Fruit fly (Drosophila melanogaster): ENCODE measurements around the gene futsch.
A peak's percentile ranks its signal among the peaks of the same experiment; 100 is the strongest.

futsch gene

DNA sequence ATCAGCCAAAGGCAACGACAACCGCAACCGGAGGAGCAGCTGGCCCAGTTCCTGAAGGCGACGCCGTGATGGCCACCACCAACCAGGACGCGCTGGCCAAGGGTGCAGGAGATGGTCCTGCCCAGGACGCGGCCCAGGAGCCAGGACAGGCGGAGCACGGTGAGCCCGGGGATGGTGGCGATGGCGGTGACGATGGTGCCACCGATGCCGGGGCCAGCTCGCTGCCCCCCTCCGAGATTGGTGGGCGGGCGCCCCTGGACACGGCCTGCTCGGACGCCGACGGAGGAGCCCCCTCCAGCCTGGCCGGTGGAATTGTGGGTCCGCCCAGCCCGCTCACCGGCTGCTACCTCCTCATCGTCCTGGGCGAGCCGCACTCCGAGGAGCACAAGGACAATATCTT, 5.4 kb downstream of the futsch start:
- TF ChIP-seq usp (GFP tag; optimal IDR thresholded peaks at IDR 0.05) (no peak), CG8478 (optimal IDR thresholded peaks at IDR 0.05) (no peak), pan (optimal IDR thresholded peaks at IDR 0.05) (no peak), psq (optimal IDR thresholded peaks at IDR 0.05) (no peak), Dll (optimal IDR thresholded peaks at IDR 0.05) (no peak), EcR (GFP tag; optimal IDR thresholded peaks at IDR 0.05) (no peak)

DNA sequence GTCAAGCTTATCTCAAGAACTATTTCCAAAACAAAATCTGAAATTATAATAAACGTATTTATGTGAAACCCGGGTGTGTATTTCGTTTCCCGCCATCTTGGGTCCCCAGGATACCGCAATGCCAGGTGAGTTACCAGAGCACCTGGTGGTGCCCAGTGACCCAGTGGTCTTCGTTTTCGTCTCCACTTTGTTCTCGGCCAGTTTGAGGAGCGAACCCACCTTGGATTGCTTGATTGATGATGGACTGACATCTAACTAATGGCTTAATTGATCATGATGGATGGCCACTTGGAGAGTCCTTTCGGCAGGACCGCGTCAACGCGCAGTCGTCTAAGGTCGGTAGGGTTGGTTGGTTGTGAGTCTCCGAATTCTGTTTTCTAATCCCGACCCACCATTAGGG, 43.3 kb downstream of the futsch start, which contains the start of gene Gr2a:
TSS of gene Gr2a (plus strand) at position 301 of the 400 bp plus-strand sequence.
- TF ChIP-seq CG8478 (optimal IDR thresholded peaks at IDR 0.05) = no peak
- no peak for TF ChIP-seq EcR (GFP tag; optimal IDR thresholded peaks at IDR 0.05)
- TF ChIP-seq psq (optimal IDR thresholded peaks at IDR 0.05) = no peak
- no peak for TF ChIP-seq Dll (optimal IDR thresholded peaks at IDR 0.05)
- no peak for TF ChIP-seq usp (GFP tag; optimal IDR thresholded peaks at IDR 0.05)
- no peak for TF ChIP-seq pan (optimal IDR thresholded peaks at IDR 0.05)

DNA sequence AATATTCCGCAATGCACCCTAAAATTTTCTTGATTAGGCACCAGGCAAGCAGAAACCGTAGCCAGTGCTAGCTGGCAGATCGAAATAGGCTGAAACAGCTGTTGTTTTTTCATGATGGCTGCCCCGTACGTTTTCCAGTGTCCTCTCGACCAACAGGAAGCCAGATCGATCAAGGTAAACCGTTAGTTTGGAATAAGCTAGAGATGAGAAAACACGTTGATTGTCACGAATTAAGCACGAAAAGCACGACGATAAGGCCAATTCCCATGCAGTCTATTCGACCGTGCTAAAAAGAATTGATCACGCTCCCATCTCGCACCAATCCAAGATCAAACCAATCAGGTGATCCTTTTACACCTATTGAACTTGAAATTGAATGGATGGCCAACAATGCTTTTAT, 46.0 kb downstream of the futsch start:
- TF ChIP-seq CG8478 (optimal IDR thresholded peaks at IDR 0.05) = no peak
- no peak for TF ChIP-seq usp (GFP tag; optimal IDR thresholded peaks at IDR 0.05)
- TF ChIP-seq Dll (optimal IDR thresholded peaks at IDR 0.05) = no peak
- no peak for TF ChIP-seq EcR (GFP tag; optimal IDR thresholded peaks at IDR 0.05)
- TF ChIP-seq psq (optimal IDR thresholded peaks at IDR 0.05) = no peak
- no peak for TF ChIP-seq pan (optimal IDR thresholded peaks at IDR 0.05)

DNA sequence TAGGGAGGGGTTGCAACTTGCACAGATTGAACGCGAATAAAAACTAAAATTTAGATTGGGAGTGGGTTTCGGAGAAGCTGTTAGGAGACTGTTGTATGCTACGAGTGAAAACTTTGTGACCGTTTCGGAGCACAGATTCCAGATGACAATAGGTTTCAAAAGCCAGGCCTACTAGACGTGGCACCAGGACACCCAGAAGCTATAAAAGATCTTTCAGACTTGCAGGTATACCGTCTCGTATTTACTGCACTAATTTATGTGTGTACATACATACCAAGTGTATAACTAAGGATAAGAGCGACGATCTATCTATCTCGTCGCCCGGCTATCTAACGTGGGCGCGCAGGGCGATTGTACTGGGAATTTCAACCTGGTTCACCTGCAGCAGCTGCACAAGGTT, 48.1 kb downstream of the futsch start, which contains the start of gene CG14785:
TSS of gene CG14785 (minus strand) at position 101 of the 400 bp plus-strand sequence.
- no peak for TF ChIP-seq psq (optimal IDR thresholded peaks at IDR 0.05)
- TF ChIP-seq Dll (optimal IDR thresholded peaks at IDR 0.05) = no peak
- no peak for TF ChIP-seq EcR (GFP tag; optimal IDR thresholded peaks at IDR 0.05)
- no peak for TF ChIP-seq usp (GFP tag; optimal IDR thresholded peaks at IDR 0.05)
- TF ChIP-seq pan (optimal IDR thresholded peaks at IDR 0.05) = no peak
- TF ChIP-seq CG8478 (optimal IDR thresholded peaks at IDR 0.05) = no peak

DNA sequence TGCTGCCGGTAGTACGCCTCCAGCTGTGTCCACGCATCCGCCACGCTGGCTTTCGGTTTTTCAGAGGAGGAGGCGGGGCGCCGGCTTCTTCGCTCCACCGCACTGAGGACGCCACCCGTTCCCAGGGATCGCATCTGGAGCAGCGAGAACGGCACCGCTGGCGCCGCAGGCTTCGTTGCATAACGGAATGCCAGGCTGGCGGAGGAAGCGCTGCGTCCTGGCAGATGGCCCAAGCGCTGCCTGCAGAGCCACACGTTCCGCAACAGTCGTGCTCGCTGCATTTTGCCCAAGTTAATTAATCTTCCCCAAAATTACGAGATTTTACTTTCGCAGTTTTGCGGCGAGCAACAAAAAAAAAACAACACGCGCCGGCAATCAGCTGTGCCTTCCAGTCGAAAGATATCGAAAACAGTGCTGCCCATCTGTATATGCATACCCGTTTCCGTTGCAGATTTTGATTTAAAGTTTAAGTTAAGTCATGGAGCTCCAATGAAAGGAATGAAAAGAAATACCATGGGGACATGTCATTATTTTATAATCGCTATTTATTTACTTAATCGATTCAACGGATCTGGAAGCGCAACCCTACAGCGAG, 51.5 kb downstream of the futsch start, which contains the start of gene Lrpprc2:
TSS of gene Lrpprc2 (minus strand) at position 340 of the 595 bp plus-strand sequence.
- no peak for TF ChIP-seq psq (optimal IDR thresholded peaks at IDR 0.05)
- TF ChIP-seq Dll (optimal IDR thresholded peaks at IDR 0.05) = no peak
- no peak for TF ChIP-seq EcR (GFP tag; optimal IDR thresholded peaks at IDR 0.05)
- TF ChIP-seq CG8478 (optimal IDR thresholded peaks at IDR 0.05) = no peak
- TF ChIP-seq usp (GFP tag; optimal IDR thresholded peaks at IDR 0.05) = no peak
- TF ChIP-seq pan (optimal IDR thresholded peaks at IDR 0.05) = no peak

DNA sequence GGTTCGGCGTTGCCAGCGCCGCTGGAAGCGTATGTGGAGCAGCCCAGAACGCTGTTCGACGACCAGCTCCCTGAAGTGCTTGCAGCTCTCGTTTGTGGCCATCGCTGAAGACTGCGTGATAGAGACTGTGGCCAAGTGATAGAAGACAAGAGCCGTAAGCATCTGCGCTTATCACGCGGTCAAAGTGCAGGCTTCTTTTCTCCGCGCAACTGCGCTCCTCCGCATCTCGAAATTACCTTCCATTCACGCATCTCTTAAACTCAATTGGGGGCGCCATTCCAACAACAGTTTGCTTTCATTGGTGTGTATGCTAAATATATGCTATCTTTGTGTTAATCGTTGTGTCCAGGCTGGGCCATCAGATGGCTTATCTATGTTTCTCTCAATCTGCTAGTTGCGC, 52.7 kb downstream of the futsch start, which contains the start of gene CG14787:
TSS of gene CG14787 (minus strand) at position 133 of the 400 bp plus-strand sequence.
- no peak for TF ChIP-seq usp (GFP tag; optimal IDR thresholded peaks at IDR 0.05)
- TF ChIP-seq CG8478 (optimal IDR thresholded peaks at IDR 0.05) = no peak
- TF ChIP-seq EcR (GFP tag; optimal IDR thresholded peaks at IDR 0.05) = no peak
- TF ChIP-seq psq (optimal IDR thresholded peaks at IDR 0.05) = no peak

DNA sequence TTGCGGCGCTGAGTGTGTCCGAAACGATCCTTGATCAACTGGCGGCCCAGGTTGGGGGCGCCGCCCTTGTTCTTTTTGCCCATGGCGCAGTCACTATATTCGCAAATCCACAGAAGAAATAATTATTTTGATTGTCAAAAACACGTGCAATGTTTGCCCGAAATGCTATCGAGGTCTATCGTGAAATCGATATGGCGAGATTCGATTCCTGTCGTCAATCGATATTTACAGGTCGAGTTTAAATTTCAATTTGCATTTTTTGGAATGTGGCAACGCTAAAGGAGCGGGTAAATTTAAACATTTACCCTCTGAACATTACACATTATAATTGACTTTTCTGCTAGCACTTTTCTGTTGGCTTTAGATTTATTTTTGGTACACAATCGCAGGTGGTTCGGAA, 55.2 kb downstream of the futsch start, which contains the start of gene Ns3:
TSS of gene Ns3 (minus strand) at position 188 of the 400 bp plus-strand sequence.
- TF ChIP-seq pan (optimal IDR thresholded peaks at IDR 0.05) (no peak), usp (GFP tag; optimal IDR thresholded peaks at IDR 0.05) (no peak), EcR (GFP tag; optimal IDR thresholded peaks at IDR 0.05) (no peak), Dll (optimal IDR thresholded peaks at IDR 0.05) (no peak), psq (optimal IDR thresholded peaks at IDR 0.05) (no peak), CG8478 (optimal IDR thresholded peaks at IDR 0.05) (no peak)

DNA sequence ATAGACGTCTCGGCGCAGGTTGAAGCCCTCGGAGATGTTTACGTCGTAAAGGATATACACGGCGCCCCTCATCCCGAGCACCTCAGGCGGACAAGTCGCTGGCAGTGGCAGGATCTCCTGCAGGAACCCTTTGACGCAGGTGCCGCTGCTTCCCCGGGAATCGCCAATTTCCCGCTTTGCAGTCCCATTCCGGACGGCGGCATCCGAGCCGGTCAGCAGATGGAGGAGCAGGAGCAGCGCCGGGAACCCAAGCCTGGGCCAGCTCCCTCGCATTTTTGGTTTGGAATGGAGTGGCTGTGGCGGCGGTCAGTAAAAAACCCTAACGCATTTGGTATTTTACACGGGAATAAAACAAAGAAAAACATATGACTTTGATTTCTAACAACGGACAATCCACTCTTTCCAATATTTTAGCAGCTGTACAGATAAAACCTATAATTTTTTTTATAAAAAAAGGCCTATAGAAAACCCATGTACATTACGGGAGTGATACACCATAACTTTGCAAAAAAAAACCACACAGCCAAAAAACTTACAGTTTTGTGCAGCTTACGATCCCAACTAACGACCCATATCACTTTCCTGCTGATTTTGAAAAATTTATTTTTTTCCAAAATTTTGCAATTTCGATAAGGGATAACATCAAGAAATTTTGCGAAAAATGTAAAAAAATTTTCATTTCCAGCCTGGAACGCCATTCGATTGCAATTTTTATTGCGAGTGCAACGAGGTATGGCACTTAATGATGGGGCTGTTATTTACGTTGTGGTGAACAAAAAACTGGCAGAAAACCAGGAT, 57.0 kb downstream of the futsch start, which contains the start of the genes O-fut2 and CG14777:
TSS of gene O-fut2 (minus strand) at position 290 of the 798 bp plus-strand sequence.
TSS of gene CG14777 (plus strand) at position 428 of the 798 bp plus-strand sequence.
- no peak for TF ChIP-seq Dll (optimal IDR thresholded peaks at IDR 0.05)
- TF ChIP-seq psq (optimal IDR thresholded peaks at IDR 0.05) = no peak
- no peak for TF ChIP-seq pan (optimal IDR thresholded peaks at IDR 0.05)
- TF ChIP-seq EcR (GFP tag; optimal IDR thresholded peaks at IDR 0.05) = no peak
- TF ChIP-seq CG8478 (optimal IDR thresholded peaks at IDR 0.05) = no peak

DNA sequence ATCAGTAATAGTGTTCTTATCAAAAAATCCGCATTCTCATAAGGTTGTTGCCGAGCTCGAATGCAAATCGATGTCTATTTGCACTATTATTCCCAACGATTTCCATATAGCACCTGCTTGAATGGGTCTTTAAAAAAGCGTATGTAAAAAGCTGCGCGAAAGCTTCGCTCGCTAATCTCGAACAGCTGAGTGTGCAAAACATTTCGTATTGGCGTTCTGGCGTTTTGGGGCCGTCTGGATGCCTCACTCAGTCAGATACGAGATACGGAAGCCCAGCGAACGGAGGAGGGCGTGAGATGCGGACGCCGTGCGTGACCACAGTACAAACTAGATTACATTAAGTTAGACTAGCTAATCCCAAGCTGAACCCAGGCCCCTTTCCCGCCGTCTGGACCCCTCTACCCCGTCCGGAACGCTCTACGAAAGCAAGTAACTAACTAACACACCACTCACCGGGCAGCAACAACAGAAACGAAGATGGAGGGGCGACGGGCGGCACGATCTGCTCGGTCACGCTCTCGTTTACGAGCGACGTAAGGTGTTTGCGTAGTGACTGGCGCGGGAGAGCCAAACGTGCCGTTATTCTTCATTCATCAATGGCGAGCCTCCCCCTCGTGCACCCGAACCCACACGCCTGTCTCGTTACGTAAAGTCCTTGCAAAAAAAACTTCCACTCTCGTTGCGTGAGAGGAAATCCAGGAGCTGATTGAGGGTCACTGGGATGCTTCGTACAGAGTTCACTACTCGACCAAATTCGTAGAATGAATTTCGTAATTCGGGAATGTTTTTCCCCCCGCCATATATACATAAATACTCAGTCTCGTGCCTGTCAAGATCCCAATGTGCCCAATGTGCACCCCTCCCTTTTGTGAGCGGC, 57.9 kb downstream of the futsch start:
- TF ChIP-seq Dll (optimal IDR thresholded peaks at IDR 0.05) (peak; percentile 53), psq (optimal IDR thresholded peaks at IDR 0.05) (no peak), usp (GFP tag; optimal IDR thresholded peaks at IDR 0.05) (no peak)

DNA sequence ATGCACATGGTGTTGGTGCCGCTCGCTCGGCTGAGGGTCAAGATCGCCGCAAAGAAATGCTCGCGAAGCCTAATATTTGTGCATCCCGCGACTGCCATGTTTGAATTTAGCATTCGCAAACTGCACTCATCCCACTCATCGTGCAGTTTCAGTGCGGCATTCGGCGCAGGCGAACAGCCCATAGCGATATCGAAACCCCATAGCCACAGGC, 58.4 kb downstream of the futsch start, which contains the start of gene CG14778:
TSS of gene CG14778 (plus strand) at position 112 of the 211 bp plus-strand sequence.
- TF ChIP-seq psq (optimal IDR thresholded peaks at IDR 0.05) = no peak
- no peak for TF ChIP-seq pan (optimal IDR thresholded peaks at IDR 0.05)

DNA sequence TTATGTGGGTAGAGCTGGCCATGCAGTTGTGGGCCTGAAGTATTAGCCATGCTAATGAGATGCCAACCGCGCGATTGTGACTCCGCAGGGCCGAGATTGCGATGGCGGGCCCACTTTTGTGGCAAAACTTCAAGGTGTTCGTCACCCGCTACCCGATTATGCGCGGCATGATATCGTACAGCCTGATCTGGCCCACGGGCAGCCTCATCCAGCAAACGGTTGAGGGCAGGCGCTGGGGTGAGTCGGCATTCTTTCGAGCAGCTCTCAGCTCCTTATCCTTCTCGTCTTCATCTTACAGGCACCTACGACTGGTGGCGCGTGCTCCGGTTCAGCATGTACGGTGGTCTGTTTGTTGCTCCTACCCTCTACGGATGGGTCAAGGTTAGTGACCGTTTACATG, 60.8 kb downstream of the futsch start, which contains the start of gene CG32808:
TSS of gene CG32808 (minus strand) at position 101 of the 400 bp plus-strand sequence.
- TF ChIP-seq Dll (optimal IDR thresholded peaks at IDR 0.05) (no peak), EcR (GFP tag; optimal IDR thresholded peaks at IDR 0.05) (no peak), usp (GFP tag; optimal IDR thresholded peaks at IDR 0.05) (no peak), psq (optimal IDR thresholded peaks at IDR 0.05) (no peak), CG8478 (optimal IDR thresholded peaks at IDR 0.05) (no peak), pan (optimal IDR thresholded peaks at IDR 0.05) (no peak)
